Worm (Caenorhabditis elegans): ENCODE measurements around the gene C14A4.7.

DNA sequence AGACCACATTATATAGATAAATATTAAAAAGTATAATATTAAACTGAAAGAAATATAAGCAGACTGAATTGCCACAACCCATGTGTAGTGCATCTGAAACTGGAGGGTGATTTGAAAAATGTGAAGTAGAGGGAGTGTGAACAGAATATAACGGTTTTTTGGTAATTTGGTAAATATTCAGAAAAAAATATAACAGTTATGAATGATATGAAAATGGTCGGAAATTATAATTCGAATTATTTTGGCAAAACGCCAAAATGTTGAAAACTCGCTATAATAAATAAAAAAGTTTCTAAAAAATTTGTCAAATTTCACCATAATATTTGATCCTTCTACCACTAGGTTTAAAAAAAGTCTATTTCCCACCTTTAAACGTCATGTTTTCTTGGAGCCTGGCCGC, 5.8 kb upstream of the C14A4.7 start, which contains the start of gene srv-2:
- TF ChIP-seq sdc-2 (tag; optimal IDR thresholded peaks at IDR 0.05) (no peak), nhr-11 (tag; optimal IDR thresholded peaks at IDR 0.05) (no peak), ceh-2 (tag; optimal IDR thresholded peaks at IDR 0.05) (no peak), odd-2 (tag; optimal IDR thresholded peaks at IDR 0.05) (no peak), ztf-16 (tag; optimal IDR thresholded peaks at IDR 0.05) (no peak), hlh-30 (tag; optimal IDR thresholded peaks at IDR 0.05; ENCODE audit: insufficient read depth) (no peak), lin-11 (tag; optimal IDR thresholded peaks at IDR 0.05) (no peak), ceh-34 (tag; optimal IDR thresholded peaks at IDR 0.05) (no peak), pha-4 (tag; optimal IDR thresholded peaks at IDR 0.05) (no peak), ceh-45 (GFP tag; IDR thresholded peaks at IDR 0.05) (no peak), madf-2 (tag; optimal IDR thresholded peaks at IDR 0.05) (no peak), ceh-22 (tag; optimal IDR thresholded peaks at IDR 0.05) (no peak), zip-5 (tag; optimal IDR thresholded peaks at IDR 0.05) (no peak), hlh-8 (tag; optimal IDR thresholded peaks at IDR 0.05) (no peak)

All from whole organism, late embryonic.